Fruit fly (Drosophila melanogaster): ENCODE results near the gene CRMP.

Gene CRMP

dm6 chr3R:5568590-5568989 lies 2.3 kb upstream of the CRMP start, which contains the start of the genes CG2931 and Rheb (continued):
- TF ChIP-seq dan (GFP tag; IDR thresholded peaks at IDR 0.05): no peak
- peak; percentile 16 for TF ChIP-seq dm (GFP tag; optimal IDR thresholded peaks at IDR 0.05)
- TF ChIP-seq crp (GFP tag; optimal IDR thresholded peaks at IDR 0.05): peak in 1 of 2 experiments; percentile 55
- TF ChIP-seq zf30C (GFP tag; optimal IDR thresholded peaks at IDR 0.05): no peak
- TF ChIP-seq scrt (GFP tag; optimal IDR thresholded peaks at IDR 0.05): no peak
- no peak for TF ChIP-seq Trl (optimal IDR thresholded peaks at IDR 0.05)
- TF ChIP-seq Trl (GFP tag; optimal IDR thresholded peaks at IDR 0.05): no peak
- TF ChIP-seq CG1529 (GFP tag; optimal IDR thresholded peaks at IDR 0.05): peak; percentile 4
- TF ChIP-seq prd (optimal IDR thresholded peaks at IDR 0.05): no peak
- TF ChIP-seq prd (GFP tag; IDR thresholded peaks at IDR 0.05): peak; percentile 82
- no peak for TF ChIP-seq CG8359 (GFP tag; optimal IDR thresholded peaks at IDR 0.05; ENCODE audit: borderline replicate concordance)
- TF ChIP-seq dimm (GFP tag; IDR thresholded peaks at IDR 0.05): no peak
- no peak for TF ChIP-seq lov (optimal IDR thresholded peaks at IDR 0.05)
- peak; percentile 27; the same call in 1 of the 3 replicates for TF ChIP-seq lov (GFP tag; IDR thresholded peaks at IDR 0.05)
- 0 out of 2 replicates have a peak, but pooled peaks have one; percentile 35 for TF ChIP-seq HLH3B (GFP tag; IDR thresholded peaks at IDR 0.05)
- no peak for TF ChIP-seq CG6175 (GFP tag; IDR thresholded peaks at IDR 0.05)
- TF ChIP-seq CG1233 (GFP tag; optimal IDR thresholded peaks at IDR 0.05): no peak
- no peak for TF ChIP-seq CG17612 (GFP tag; IDR thresholded peaks at IDR 0.05)
- peak; percentile 44 for TF ChIP-seq gro (GFP tag; optimal IDR thresholded peaks at IDR 0.05)
- TF ChIP-seq CG13624 (GFP tag; optimal IDR thresholded peaks at IDR 0.05): peak; percentile 30
- TF ChIP-seq ash1 (GFP tag; optimal IDR thresholded peaks at IDR 0.05): no peak
- peak; percentile 92 for TF ChIP-seq Myb (GFP tag; optimal IDR thresholded peaks at IDR 0.05)
- peak; percentile 69 for TF ChIP-seq sisA (GFP tag; IDR thresholded peaks at IDR 0.05)
- 0 out of 2 replicates have a peak, but pooled peaks have one; percentile 18 for TF ChIP-seq CG32767 (GFP tag; IDR thresholded peaks at IDR 0.05)
- TF ChIP-seq tin (GFP tag; optimal IDR thresholded peaks at IDR 0.05): peak; percentile 67
- peak; percentile 65 for TF ChIP-seq HLH4C (GFP tag; IDR thresholded peaks at IDR 0.05; ENCODE audit: partially characterized antibody)
- TF ChIP-seq hb (GFP tag; IDR thresholded peaks at IDR 0.05; ENCODE audit: partially characterized antibody): peak; percentile 59; the same call in 2 of the 3 replicates
- peak; percentile 66 for TF ChIP-seq CG2129 (GFP tag; IDR thresholded peaks at IDR 0.05; ENCODE audit: partially characterized antibody)
- peak; percentile 72 for TF ChIP-seq MBD-R2 (GFP tag; IDR thresholded peaks at IDR 0.05)
- peak; percentile 91 for TF ChIP-seq BEAF-32 (GFP tag; optimal IDR thresholded peaks at IDR 0.05)
- TF ChIP-seq CG14667 (GFP tag; IDR thresholded peaks at IDR 0.05): peak; percentile 56
- TF ChIP-seq CG3163 (GFP tag; optimal IDR thresholded peaks at IDR 0.05): no peak
- TF ChIP-seq org-1 (GFP tag; optimal IDR thresholded peaks at IDR 0.05): no peak
- TF ChIP-seq luna (GFP tag; optimal IDR thresholded peaks at IDR 0.05): no peak
- TF ChIP-seq CG15073 (GFP tag; optimal IDR thresholded peaks at IDR 0.05): no peak
- no peak for TF ChIP-seq tio (GFP tag; optimal IDR thresholded peaks at IDR 0.05)
- TF ChIP-seq bowl (GFP tag; IDR thresholded peaks at IDR 0.05): no peak
- peak; percentile 58 for TF ChIP-seq ara (GFP tag; IDR thresholded peaks at IDR 0.05)
- TF ChIP-seq BtbVII (GFP tag; optimal IDR thresholded peaks at IDR 0.05): no peak
- TF ChIP-seq CG12299 (tag; optimal IDR thresholded peaks at IDR 0.05): peak; percentile 41
- peak; percentile 19 for TF ChIP-seq Oli (tag; optimal IDR thresholded peaks at IDR 0.05)
- no peak for TF ChIP-seq gsb (GFP tag; IDR thresholded peaks at IDR 0.05)
- TF ChIP-seq Aef1 (GFP tag; IDR thresholded peaks at IDR 0.05): peak; percentile 65; the same call in 2 of the 3 replicates
- no peak for TF ChIP-seq bab2 (GFP tag; optimal IDR thresholded peaks at IDR 0.05)
- peak; percentile 49 for TF ChIP-seq CG10543 (GFP tag; optimal IDR thresholded peaks at IDR 0.05)
- TF ChIP-seq CG6254 (GFP tag; optimal IDR thresholded peaks at IDR 0.05): no peak
- peak; percentile 45; the same call in 1 of the 2 replicates for TF ChIP-seq al (GFP tag; IDR thresholded peaks at IDR 0.05)
- TF ChIP-seq gfzf (GFP tag; optimal IDR thresholded peaks at IDR 0.05): peak; percentile 92
- peak; percentile 74 for TF ChIP-seq CG7357 (GFP tag; IDR thresholded peaks at IDR 0.05)
- peak; percentile 32 for TF ChIP-seq Sry-β (GFP tag; optimal IDR thresholded peaks at IDR 0.05)
- TF ChIP-seq tap (tag; optimal IDR thresholded peaks at IDR 0.05): peak; percentile 48
- TF ChIP-seq Mes4 (GFP tag; optimal IDR thresholded peaks at IDR 0.05): no peak
